Worm (Caenorhabditis elegans): ENCODE results near the gene T26C11.4.

- TF ChIP-seq ztf-4 (tag; optimal IDR thresholded peaks at IDR 0.05) (no peak), snpc-4 (tag; optimal IDR thresholded peaks at IDR 0.05) (no peak), ztf-11 (tag; optimal IDR thresholded peaks at IDR 0.05) (no peak), ceh-90 (tag; optimal IDR thresholded peaks at IDR 0.05) (no peak), ces-1 (GFP tag; optimal IDR thresholded peaks at IDR 0.05) (no peak), nhr-12 (tag; optimal IDR thresholded peaks at IDR 0.05) (no peak), aly-2 (tag; optimal IDR thresholded peaks at IDR 0.05) (no peak), C34B4.2 (tag; optimal IDR thresholded peaks at IDR 0.05) (no peak), mep-1 (tag; optimal IDR thresholded peaks at IDR 0.05) (no peak), lin-13 (GFP tag; optimal IDR thresholded peaks at IDR 0.05) (no peak)
These were observed 15.1 kb upstream of the T26C11.4 start, which contains the start of gene T26C11.8 for ce11 chrX:1860422-1860821.
